Worm (Caenorhabditis elegans): ENCODE data around the gene spp-31.

DNA sequence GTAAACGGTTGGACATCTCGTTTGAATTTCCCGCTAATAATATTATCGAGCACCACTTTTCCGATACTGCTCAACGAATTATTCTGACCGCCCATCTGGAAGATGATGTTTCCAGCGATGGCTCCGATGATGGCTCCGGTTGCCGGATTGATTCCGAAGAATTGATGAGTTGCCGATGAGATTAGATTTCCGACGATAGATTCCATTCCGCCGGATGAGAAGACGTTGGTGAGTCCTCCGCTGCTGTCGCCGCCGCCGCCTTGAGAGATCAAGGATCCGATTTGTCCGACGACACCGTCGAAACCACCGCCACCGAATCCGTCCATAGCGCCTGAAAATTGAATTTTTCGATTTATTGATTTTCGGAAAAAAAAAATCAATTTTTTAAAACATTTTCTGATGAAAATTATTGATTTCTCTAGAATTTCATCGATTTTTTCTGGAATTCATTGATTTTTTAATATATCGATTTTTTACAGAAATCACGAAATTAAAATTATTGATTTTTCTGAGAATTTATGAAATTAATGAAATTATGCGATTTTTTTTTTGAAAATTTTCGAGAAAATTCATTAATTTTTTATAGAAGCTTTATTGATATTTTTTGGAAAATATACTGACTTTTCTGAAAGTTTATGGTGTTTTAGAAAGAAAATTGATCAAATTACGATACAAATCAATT is 37.8 kb downstream of the spp-31 start:
- no peak for TF ChIP-seq snpc-4 (GFP tag; optimal IDR thresholded peaks at IDR 0.05)
- TF ChIP-seq snpc-4 (tag; optimal IDR thresholded peaks at IDR 0.05), result no peak
- no peak for TF ChIP-seq nhr-27 (tag; optimal IDR thresholded peaks at IDR 0.05)
- no peak for TF ChIP-seq bed-1 (GFP tag; IDR thresholded peaks at IDR 0.05)
- TF ChIP-seq F22D6.2 (tag; optimal IDR thresholded peaks at IDR 0.05), result no peak
- no peak for TF ChIP-seq egrh-3 (GFP tag; IDR thresholded peaks at IDR 0.05)
- TF ChIP-seq ets-4 (GFP tag; optimal IDR thresholded peaks at IDR 0.05), result no peak
- TF ChIP-seq aptf-2 (GFP tag; conservative IDR thresholded peaks at IDR 0.05), result no peak
- no peak for TF ChIP-seq lin-26 (GFP tag; IDR thresholded peaks at IDR 0.05)
- no peak for TF ChIP-seq akir-1 (GFP tag; optimal IDR thresholded peaks at IDR 0.05)
- TF ChIP-seq C17E4.6 (GFP tag; IDR thresholded peaks at IDR 0.05), result no peak
- no peak for TF ChIP-seq ZK185.1 (tag; optimal IDR thresholded peaks at IDR 0.05; ENCODE audit: poor library complexity, severe bottlenecking)
- no peak for TF ChIP-seq nfya-1 (tag; optimal IDR thresholded peaks at IDR 0.05; ENCODE audit: borderline replicate concordance, insufficient read depth)

All from whole organism, young adult.